Worm (Caenorhabditis elegans): ENCODE results near the gene C06G4.4.
A peak's percentile ranks its signal among the peaks of the same experiment; 100 is the strongest.

C06G4.4 gene

DNA sequence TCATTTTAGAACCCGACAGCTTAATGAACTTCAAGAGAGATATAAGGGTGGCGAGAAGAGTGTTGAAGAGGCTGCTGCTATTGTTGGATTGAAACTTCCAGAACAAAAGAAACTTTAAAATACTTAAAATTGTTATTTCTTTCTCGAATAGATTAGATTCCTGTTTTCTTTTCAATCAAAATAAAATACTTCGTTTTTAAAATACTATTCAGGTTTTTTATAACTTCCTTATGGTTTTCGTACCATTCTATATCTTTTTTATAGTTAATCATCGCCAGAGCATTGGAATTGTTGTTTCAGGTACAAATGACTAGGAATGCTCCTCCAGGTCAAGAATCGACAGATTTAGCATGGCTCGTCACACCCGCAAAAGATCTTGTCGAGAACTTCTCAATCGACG, 36.2 kb downstream of the C06G4.4 start, which contains the start of gene kle-2:
TSS of gene kle-2 (plus strand) at position 301 of the 400 bp plus-strand sequence.
- TF ChIP-seq bed-3 (GFP tag; optimal IDR thresholded peaks at IDR 0.05), result no peak
- TF ChIP-seq drap-1 (GFP tag; optimal IDR thresholded peaks at IDR 0.05), result no peak
- TF ChIP-seq ham-2 (GFP tag; optimal IDR thresholded peaks at IDR 0.05), result no peak
- no peak for TF ChIP-seq blmp-1 (tag; optimal IDR thresholded peaks at IDR 0.05)
- TF ChIP-seq lin-13 (tag; optimal IDR thresholded peaks at IDR 0.05), result no peak
- no peak for TF ChIP-seq nhr-2 (tag; optimal IDR thresholded peaks at IDR 0.05)

DNA sequence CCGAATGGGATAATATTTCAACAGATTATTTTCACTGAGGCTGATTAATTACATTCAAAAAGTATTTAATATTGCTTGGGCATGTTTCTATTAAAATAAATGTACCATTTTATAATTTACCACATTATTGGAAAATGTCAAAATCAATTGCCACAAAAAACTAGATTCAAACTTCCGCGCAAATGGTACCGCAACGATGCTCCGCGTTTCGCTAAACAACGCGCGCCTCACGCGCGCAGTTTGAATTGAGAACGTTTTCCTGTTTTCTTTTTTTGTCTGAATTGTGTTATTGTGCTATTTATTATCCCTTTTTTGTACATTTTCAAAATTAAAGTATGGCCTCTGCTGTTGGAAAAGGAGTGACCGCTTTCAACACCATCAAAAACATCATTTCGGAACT, 36.8 kb downstream of the C06G4.4 start, which contains the start of gene C29E4.12:
TSS of gene C29E4.12 (plus strand) at position 333 of the 400 bp plus-strand sequence.
- TF ChIP-seq ceh-83 (GFP tag; optimal IDR thresholded peaks at IDR 0.05) (no peak), lin-32 (GFP tag; optimal IDR thresholded peaks at IDR 0.05) (no peak), ztf-11 (tag; optimal IDR thresholded peaks at IDR 0.05) (no peak), tbx-8 (GFP tag; optimal IDR thresholded peaks at IDR 0.05) (no peak), mab-5 (tag; optimal IDR thresholded peaks at IDR 0.05) (no peak), sem-2 (GFP tag; optimal IDR thresholded peaks at IDR 0.05) (no peak), elt-3 (tag; optimal IDR thresholded peaks at IDR 0.05) (no peak), sptf-1 (tag; optimal IDR thresholded peaks at IDR 0.05) (no peak), flh-1 (GFP tag; optimal IDR thresholded peaks at IDR 0.05) (no peak), blmp-1 (tag; optimal IDR thresholded peaks at IDR 0.05) (no peak), pha-4 (tag; optimal IDR thresholded peaks at IDR 0.05) (peak; percentile 61), ham-2 (GFP tag; optimal IDR thresholded peaks at IDR 0.05) (no peak), lin-13 (tag; optimal IDR thresholded peaks at IDR 0.05) (peak; percentile 16), lsy-2 (tag; optimal IDR thresholded peaks at IDR 0.05) (peak; percentile 81), nhr-76 (tag; optimal IDR thresholded peaks at IDR 0.05) (no peak), nhr-2 (tag; optimal IDR thresholded peaks at IDR 0.05) (no peak), bed-3 (GFP tag; optimal IDR thresholded peaks at IDR 0.05) (no peak), unc-62 (GFP tag; optimal IDR thresholded peaks at IDR 0.05) (no peak), ceh-39 (tag; optimal IDR thresholded peaks at IDR 0.05) (peak; percentile 52), snpc-4 (tag; optimal IDR thresholded peaks at IDR 0.05) (no peak), ceh-43 (GFP tag; optimal IDR thresholded peaks at IDR 0.05) (no peak), M03D4.4 (tag; optimal IDR thresholded peaks at IDR 0.05) (no peak), nhr-237 (tag; optimal IDR thresholded peaks at IDR 0.05) (peak; percentile 76), ces-1 (GFP tag; optimal IDR thresholded peaks at IDR 0.05) (no peak), hlh-1 (tag; optimal IDR thresholded peaks at IDR 0.05) (peak; percentile 28), mep-1 (tag; optimal IDR thresholded peaks at IDR 0.05) (peak; percentile 76), drap-1 (GFP tag; optimal IDR thresholded peaks at IDR 0.05) (no peak), elt-1 (tag; optimal IDR thresholded peaks at IDR 0.05; ENCODE audit: borderline replicate concordance, insufficient read depth) (no peak), nhr-12 (tag; optimal IDR thresholded peaks at IDR 0.05) (no peak), nhr-28 (tag; optimal IDR thresholded peaks at IDR 0.05) (no peak), zip-8 (tag; optimal IDR thresholded peaks at IDR 0.05) (no peak), unc-120 (tag; optimal IDR thresholded peaks at IDR 0.05; ENCODE audit: poor library complexity, severe bottlenecking) (no peak), mls-2 (tag; optimal IDR thresholded peaks at IDR 0.05) (no peak), cnd-1 (tag; optimal IDR thresholded peaks at IDR 0.05) (no peak), unc-39 (tag; optimal IDR thresholded peaks at IDR 0.05) (no peak)

DNA sequence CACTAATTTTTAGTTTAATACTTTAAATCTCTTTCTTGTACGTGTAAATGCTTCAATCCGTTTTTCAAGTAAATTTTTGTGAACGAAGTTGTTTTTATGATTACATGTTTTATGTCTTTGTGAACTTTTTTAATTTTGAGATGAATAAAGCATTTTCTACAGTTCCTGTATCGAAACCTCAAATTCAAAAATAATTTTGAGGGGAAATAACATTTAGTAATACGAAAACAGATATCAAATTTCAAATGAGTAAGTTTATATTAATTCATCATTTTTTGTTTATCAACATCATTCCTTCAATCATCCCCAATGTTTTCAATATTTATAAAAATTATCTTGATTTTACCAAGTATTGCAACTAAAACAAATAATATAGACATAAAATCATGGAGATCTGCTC, 40.1 kb downstream of the C06G4.4 start, which contains the start of gene C29E4.10:
TSS of gene C29E4.10 (plus strand) at position 301 of the 400 bp plus-strand sequence.
- TF ChIP-seq ces-1 (GFP tag; optimal IDR thresholded peaks at IDR 0.05) (no peak), nhr-76 (tag; optimal IDR thresholded peaks at IDR 0.05) (no peak), snpc-4 (tag; optimal IDR thresholded peaks at IDR 0.05) (no peak), nhr-2 (tag; optimal IDR thresholded peaks at IDR 0.05) (no peak), lin-32 (GFP tag; optimal IDR thresholded peaks at IDR 0.05) (no peak), ceh-43 (GFP tag; optimal IDR thresholded peaks at IDR 0.05) (no peak), nhr-12 (tag; optimal IDR thresholded peaks at IDR 0.05) (no peak), drap-1 (GFP tag; optimal IDR thresholded peaks at IDR 0.05) (no peak), nhr-237 (tag; optimal IDR thresholded peaks at IDR 0.05) (no peak), sptf-1 (tag; optimal IDR thresholded peaks at IDR 0.05) (no peak)

- TF ChIP-seq nhr-2 (tag; optimal IDR thresholded peaks at IDR 0.05), result no peak
- no peak for TF ChIP-seq unc-39 (tag; optimal IDR thresholded peaks at IDR 0.05)
- no peak for TF ChIP-seq snpc-4 (tag; optimal IDR thresholded peaks at IDR 0.05)
Measured at ce11 chrIII:7933235-7933634, 44.4 kb downstream of the C06G4.4 start, which contains the start of gene ran-2. TSS of gene ran-2 (plus strand) at chrIII:7933535.
